Worm (Caenorhabditis elegans) whole organism, L3 larva: ENCODE measurements around the gene ZK470.1.
A peak's percentile ranks its signal among the peaks of the same experiment; 100 is the strongest.

ENCODE experiments used
- R02D3.7 ChIP-seq: fragments of 150-350 bp; optimal IDR thresholded peaks from 2 replicates; lab custom pipeline; 2014; ENCODE audit warnings: missing biosample characterization, missing genetic modification characterization
- aly-2 ChIP-seq: fragments of 150-350 bp; optimal IDR thresholded peaks from 2 replicates; lab custom pipeline; 2014; ENCODE audit warnings: missing biosample characterization, missing genetic modification characterization
- ama-1 ChIP-seq: fragments of 150-350 bp; optimal IDR thresholded peaks from 2 replicates; lab custom pipeline; 2018
- ceh-82 ChIP-seq: fragments of 150-350 bp; optimal IDR thresholded peaks from 2 replicates; lab custom pipeline; 2014; ENCODE audit warnings: missing biosample characterization, missing genetic modification characterization
- fkh-10 ChIP-seq: sonication (generic microtip); optimal IDR thresholded peaks from 2 replicates; lab custom pipeline; 2017; ENCODE audit warnings: missing biosample characterization, missing genetic modification reagents, missing genetic modification characterization
- nhr-12 ChIP-seq: fragments of 150-350 bp; optimal IDR thresholded peaks from 2 replicates; lab custom pipeline; 2014; ENCODE audit warnings: missing biosample characterization, missing genetic modification characterization
- pha-4 ChIP-seq: fragments of 150-350 bp; optimal IDR thresholded peaks from 2 replicates; lab custom pipeline; 2014; ENCODE audit warnings: missing biosample characterization, missing genetic modification reagents, missing genetic modification characterization
- pqm-1 ChIP-seq: fragments of 150-350 bp; optimal IDR thresholded peaks from 2 replicates; lab custom pipeline; 2017; ENCODE audit warnings: missing biosample characterization, missing genetic modification characterization, inconsistent platforms
- unc-62 ChIP-seq: fragments of 150-350 bp; sonication (generic microtip); optimal IDR thresholded peaks from 4 replicates; lab custom pipeline; 2014; ENCODE audit warnings: missing biosample characterization, missing genetic modification reagents, missing genetic modification characterization

DNA sequence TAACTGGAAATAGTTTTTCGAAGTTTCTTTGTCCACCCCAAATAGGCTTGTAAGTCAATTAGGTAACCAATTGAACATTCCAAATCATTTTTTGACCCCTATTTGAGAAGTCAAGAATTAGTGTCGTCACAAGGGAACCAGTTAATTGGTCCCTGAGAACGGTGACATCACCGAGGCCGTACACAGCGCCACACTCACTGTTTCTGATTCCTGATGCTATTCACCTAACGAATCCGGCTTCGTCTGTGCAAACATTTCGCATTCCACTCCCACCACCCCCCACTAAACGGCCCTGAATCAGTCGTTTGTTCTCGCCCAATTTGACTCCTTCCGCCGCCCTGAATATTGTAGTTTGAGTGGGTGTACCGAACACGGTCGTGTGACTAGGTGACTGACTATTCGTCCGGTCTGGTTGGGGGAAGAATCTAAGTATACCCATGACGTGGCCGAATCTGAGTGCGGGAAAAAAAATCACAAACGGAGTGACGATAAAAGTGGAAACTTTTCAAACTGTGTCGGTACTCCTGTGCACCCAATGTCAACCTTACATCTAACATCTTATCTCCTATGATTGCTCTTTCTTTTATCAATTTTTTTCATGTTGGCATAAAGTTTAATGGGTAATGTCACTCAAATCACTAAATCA is 19.2 kb upstream of the ZK470.1 start:
- TF ChIP-seq ceh-82 (no peak), pqm-1 (tag; lab: Kevin White, UChicago) (peak; percentile 65), pha-4 (tag; lab: Kevin White, UChicago) (no peak), nhr-12 (tag; lab: Kevin White, UChicago) (no peak), unc-62 (GFP tag; lab: Kevin White, UChicago) (no peak), fkh-10 (GFP tag; lab: Kevin White, UChicago) (no peak), R02D3.7 (no peak), aly-2 (tag; lab: Kevin White, UChicago) (no peak), ama-1 (peak; percentile 89)
